Worm (Caenorhabditis elegans) whole organism, L1 larva: ENCODE results near the gene F25G6.1.

Source experiments
- C34B4.2 ChIP-seq: sonication (generic microtip); optimal IDR thresholded peaks from 2 replicates; lab custom pipeline; 2017; ENCODE audit warnings: mild to moderate bottlenecking, missing genetic modification characterization, missing compliant biosample characterization
- F16B12.6 ChIP-seq: fragments of 150-350 bp; optimal IDR thresholded peaks from 2 replicates; lab custom pipeline; 2014; ENCODE audit warnings: missing biosample characterization, missing genetic modification characterization
- Y116A8C.19 ChIP-seq: sonication (generic microtip); optimal IDR thresholded peaks from 2 replicates; lab custom pipeline; 2016; ENCODE audit warnings: missing compliant biosample characterization, missing genetic modification characterization, borderline replicate concordance
- aha-1 ChIP-seq: fragments of 150-350 bp; optimal IDR thresholded peaks from 2 replicates; lab custom pipeline; 2014; ENCODE audit warnings: missing biosample characterization, missing genetic modification characterization
- aly-2 ChIP-seq: fragments of 150-350 bp; optimal IDR thresholded peaks from 2 replicates; lab custom pipeline; 2014; ENCODE audit warnings: missing biosample characterization, missing genetic modification characterization
- ama-1 ChIP-seq: fragments of 150-350 bp; optimal IDR thresholded peaks from 2 replicates; lab custom pipeline; 2014
- ceh-8 ChIP-seq: fragments of 200-800 bp; sonication (Bioruptor generic); optimal IDR thresholded peaks from 2 replicates; lab custom pipeline; 2018; ENCODE audit warnings: mild to moderate bottlenecking, missing genetic modification characterization, moderate library complexity, missing compliant biosample characterization
- dsc-1 ChIP-seq: sonication (generic microtip); optimal IDR thresholded peaks from 2 replicates; lab custom pipeline; 2016; ENCODE audit warnings: mild to moderate bottlenecking, missing genetic modification characterization, missing compliant biosample characterization
- efl-1 ChIP-seq, 4 experiments: fragments of 150-350 bp; optimal IDR thresholded peaks in 3 of 4; peaks in 1 of 4; 1 replicate in 1 of 4; 2 replicates in 3 of 4; lab custom pipeline; 2014; ENCODE audit warnings: missing biosample characterization in 2 of 4, missing genetic modification characterization in 2 of 4, missing genetic modification reagents in 2 of 4
- efl-3 ChIP-seq: fragments of 200-800 bp; sonication (Bioruptor generic); optimal IDR thresholded peaks from 2 replicates; lab custom pipeline; 2018; ENCODE audit warnings: mild to moderate bottlenecking, missing genetic modification characterization, missing compliant biosample characterization
- elt-3 ChIP-seq, 6 experiments: fragments of 150-350 bp in 1 of 6; sonication (generic microtip); optimal IDR thresholded peaks; 2 replicates each; lab custom pipeline; 2017 to 2018; ENCODE audit warnings: missing biosample characterization in 6 of 6, missing genetic modification characterization in 6 of 6, inconsistent platforms in 1 of 6
- fkh-10 ChIP-seq: sonication (generic microtip); optimal IDR thresholded peaks from 2 replicates; lab custom pipeline; 2017; ENCODE audit warnings: missing biosample characterization, missing genetic modification reagents, missing genetic modification characterization
- fkh-4 ChIP-seq: sonication (generic microtip); optimal IDR thresholded peaks from 2 replicates; lab custom pipeline; 2016; ENCODE audit warnings: missing compliant biosample characterization, missing genetic modification characterization, borderline replicate concordance
- grh-1 ChIP-seq: fragments of 200-800 bp; sonication (Bioruptor generic); IDR thresholded peaks from 2 replicates; pipeline ENCODE4 v1.3.6; 2022; ENCODE audit warnings: missing genetic modification reagents, missing genetic modification characterization, missing compliant biosample characterization
- hlh-4 ChIP-seq: sonication (generic microtip); optimal IDR thresholded peaks from 2 replicates; lab custom pipeline; 2016; ENCODE audit warnings: mild to moderate bottlenecking, missing genetic modification characterization, missing compliant biosample characterization
- irx-1 ChIP-seq: sonication (generic microtip); optimal IDR thresholded peaks from 2 replicates; lab custom pipeline; 2016; ENCODE audit warnings: missing genetic modification characterization, missing compliant biosample characterization
- isw-1 ChIP-seq: fragments of 200-800 bp; sonication (Bioruptor generic); IDR thresholded peaks from 2 replicates; pipeline ENCODE4 v1.3.6; 2022; ENCODE audit warnings: missing genetic modification characterization, missing compliant biosample characterization
- lin-13 ChIP-seq: fragments of 150-350 bp; optimal IDR thresholded peaks from 2 replicates; lab custom pipeline; 2014; ENCODE audit warnings: missing biosample characterization, missing genetic modification reagents, missing genetic modification characterization
- lin-35 ChIP-seq, 2 experiments: fragments of 150-350 bp; optimal IDR thresholded peaks; 2 replicates each; lab custom pipeline; 2014; ENCODE audit warnings: missing biosample characterization in 2 of 2, missing genetic modification characterization in 2 of 2, missing genetic modification reagents in 2 of 2
- lir-3 ChIP-seq: sonication (generic microtip); optimal IDR thresholded peaks from 2 replicates; lab custom pipeline; 2016; ENCODE audit warnings: mild to moderate bottlenecking, missing genetic modification characterization, moderate library complexity, missing compliant biosample characterization; ENCODE audit not compliant: poor library complexity
- mab-9 ChIP-seq: fragments of 200-800 bp; sonication (Bioruptor generic); IDR thresholded peaks from 2 replicates; pipeline ENCODE4 v1.3.6; 2022; ENCODE audit warnings: missing genetic modification reagents, missing genetic modification characterization, missing compliant biosample characterization
- mdl-1 ChIP-seq, 2 experiments: fragments of 150-350 bp; optimal IDR thresholded peaks; 2 replicates each; lab custom pipeline; 2014 to 2017; ENCODE audit warnings: missing biosample characterization in 2 of 2, missing genetic modification characterization in 2 of 2, inconsistent platforms in 1 of 2
- mef-2 ChIP-seq: fragments of 150-350 bp; optimal IDR thresholded peaks from 2 replicates; lab custom pipeline; 2014; ENCODE audit warnings: missing biosample characterization, missing genetic modification characterization
- mep-1 ChIP-seq: fragments of 150-350 bp; optimal IDR thresholded peaks from 2 replicates; lab custom pipeline; 2014; ENCODE audit warnings: missing biosample characterization, missing genetic modification characterization
- nhr-237 ChIP-seq: fragments of 150-350 bp; optimal IDR thresholded peaks from 2 replicates; lab custom pipeline; 2014; ENCODE audit warnings: missing biosample characterization, missing genetic modification characterization
- nhr-71 ChIP-seq: sonication (generic microtip); optimal IDR thresholded peaks from 2 replicates; lab custom pipeline; 2016; ENCODE audit warnings: mild to moderate bottlenecking, missing genetic modification characterization, moderate library complexity, missing compliant biosample characterization
- nhr-77 ChIP-seq: fragments of 150-350 bp; optimal IDR thresholded peaks from 2 replicates; lab custom pipeline; 2014; ENCODE audit warnings: missing biosample characterization, missing genetic modification characterization
- nhr-84 ChIP-seq: sonication (generic microtip); optimal IDR thresholded peaks from 2 replicates; lab custom pipeline; 2017; ENCODE audit warnings: missing biosample characterization, missing genetic modification characterization
- nhr-90 ChIP-seq: sonication (generic microtip); optimal IDR thresholded peaks from 2 replicates; lab custom pipeline; 2016; ENCODE audit warnings: mild to moderate bottlenecking, missing genetic modification characterization, missing compliant biosample characterization; ENCODE audit not compliant: poor library complexity
- skn-1 ChIP-seq: fragments of 150-350 bp; optimal IDR thresholded peaks from 2 replicates; lab custom pipeline; 2014; ENCODE audit warnings: missing biosample characterization, missing genetic modification characterization
- snpc-4 ChIP-seq: fragments of 150-350 bp; optimal IDR thresholded peaks from 2 replicates; lab custom pipeline; 2014; ENCODE audit warnings: missing biosample characterization, missing genetic modification characterization
- snu-23 ChIP-seq: sonication (generic microtip); optimal IDR thresholded peaks from 2 replicates; lab custom pipeline; 2016; ENCODE audit warnings: missing genetic modification characterization, missing compliant biosample characterization
- sox-4 ChIP-seq: sonication (generic microtip); optimal IDR thresholded peaks from 2 replicates; lab custom pipeline; 2016; ENCODE audit warnings: missing genetic modification characterization, missing compliant biosample characterization
- swsn-7 ChIP-seq: sonication (generic microtip); optimal IDR thresholded peaks from 2 replicates; lab custom pipeline; 2016; ENCODE audit warnings: missing genetic modification characterization, missing compliant biosample characterization
- tbx-2 ChIP-seq: sonication (generic microtip); optimal IDR thresholded peaks from 2 replicates; lab custom pipeline; 2016; ENCODE audit warnings: missing genetic modification characterization, missing compliant biosample characterization
- unc-130 ChIP-seq: fragments of 150-350 bp; optimal IDR thresholded peaks from 2 replicates; lab custom pipeline; 2017; ENCODE audit warnings: missing biosample characterization, missing genetic modification characterization, inconsistent platforms
- unc-30 ChIP-seq: sonication (generic microtip); optimal IDR thresholded peaks from 2 replicates; lab custom pipeline; 2017; ENCODE audit warnings: missing biosample characterization, missing genetic modification characterization
- unc-62 ChIP-seq: fragments of 150-350 bp; optimal IDR thresholded peaks from 2 replicates; lab custom pipeline; 2014; ENCODE audit warnings: missing biosample characterization, missing genetic modification reagents, missing genetic modification characterization
- unc-86 ChIP-seq: sonication (generic microtip); optimal IDR thresholded peaks from 2 replicates; lab custom pipeline; 2016; ENCODE audit warnings: missing genetic modification characterization, missing compliant biosample characterization
- xbp-1 ChIP-seq: sonication (generic microtip); optimal IDR thresholded peaks from 2 replicates; lab custom pipeline; 2016; ENCODE audit warnings: missing genetic modification characterization, missing compliant biosample characterization
- zag-1 ChIP-seq: fragments of 150-350 bp; optimal IDR thresholded peaks from 2 replicates; lab custom pipeline; 2014; ENCODE audit warnings: missing biosample characterization, missing genetic modification characterization
- ztf-11 ChIP-seq, 2 experiments: sonication (generic microtip); optimal IDR thresholded peaks; 2 replicates each; lab custom pipeline; 2016 to 2017; ENCODE audit warnings: missing genetic modification characterization in 2 of 2, missing biosample characterization in 1 of 2, missing compliant biosample characterization in 1 of 2

Gene F25G6.1

ce11 chrV:8555955-8556354 lies 18.9 kb upstream of the F25G6.1 start:
- TF ChIP-seq irx-1 (tag; lab: Kevin White, UChicago) (no peak), nhr-84 (tag; lab: Kevin White, UChicago) (no peak), tbx-2 (tag; lab: Kevin White, UChicago) (peak; percentile 27), fkh-4 (tag; lab: Kevin White, UChicago) (peak; percentile 89), dsc-1 (tag; lab: Kevin White, UChicago) (peak; percentile 99)
- TF ChIP-seq, all 84 proteins: peak for 3

DNA sequence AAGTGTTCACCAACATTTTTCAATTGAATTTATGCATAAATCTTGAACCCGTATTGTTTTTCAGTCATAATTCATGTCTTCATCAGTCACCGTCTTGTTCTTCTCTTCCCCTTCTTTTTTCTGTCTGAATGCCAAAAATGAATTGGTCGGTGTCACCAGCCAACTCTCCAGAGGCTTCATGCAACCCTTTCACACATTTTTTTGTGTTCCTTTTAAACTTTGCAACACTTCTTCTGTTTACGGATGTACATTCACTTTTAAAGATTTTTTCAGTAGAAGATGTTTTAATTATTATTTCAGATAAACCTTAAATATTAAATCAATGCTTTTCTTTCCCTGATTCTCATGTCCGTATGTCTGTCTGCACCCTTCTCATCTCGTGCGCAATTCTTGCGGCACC lies 13.9 kb upstream of the F25G6.1 start, which contains the start of gene acr-16:
Gene acr-16, plus strand, starts transcription at position 301 of the 400 bp plus-strand sequence.
- no peak for TF ChIP-seq nhr-77 (tag; lab: Kevin White, UChicago)
- no peak for TF ChIP-seq mep-1
- TF ChIP-seq hlh-4 (tag; lab: Kevin White, UChicago), result no peak
- TF ChIP-seq fkh-10 (GFP tag; lab: Kevin White, UChicago), result no peak
- no peak for TF ChIP-seq snpc-4
- TF ChIP-seq ceh-8, result no peak
- no peak for TF ChIP-seq F16B12.6 (tag; lab: Kevin White, UChicago)
- no peak for TF ChIP-seq xbp-1 (tag; lab: Kevin White, UChicago)
- TF ChIP-seq skn-1 (tag; lab: Kevin White, UChicago), result no peak
- no peak for TF ChIP-seq unc-30 (tag; lab: Kevin White, UChicago)
- TF ChIP-seq sox-4 (tag; lab: Kevin White, UChicago), result no peak
- TF ChIP-seq fkh-4 (tag; lab: Kevin White, UChicago), result no peak
- TF ChIP-seq elt-3 (tag; optimal IDR thresholded peaks at IDR 0.05; lab: Kevin White, UChicago), result no peak
- no peak for TF ChIP-seq unc-130 (tag; lab: Kevin White, UChicago)
- TF ChIP-seq isw-1 (GFP tag; lab: Robert Waterston, UW), result no peak
- TF ChIP-seq nhr-71 (tag; lab: Kevin White, UChicago), result no peak
- TF ChIP-seq ztf-11 (tag; optimal IDR thresholded peaks at IDR 0.05; lab: Kevin White, UChicago), result no peak

ce11 chrV:8565075-8565474 lies 9.8 kb upstream of the F25G6.1 start, which contains the start of gene F25G6.8:
Gene F25G6.8 (minus strand): TSS chrV:8565175.
- no peak for TF ChIP-seq grh-1 (GFP tag; lab: Robert Waterston, UW)
- TF ChIP-seq aly-2 (tag; lab: Kevin White, UChicago), result no peak
- no peak for TF ChIP-seq mab-9 (GFP tag; lab: Robert Waterston, UW)
- no peak for TF ChIP-seq C34B4.2

DNA sequence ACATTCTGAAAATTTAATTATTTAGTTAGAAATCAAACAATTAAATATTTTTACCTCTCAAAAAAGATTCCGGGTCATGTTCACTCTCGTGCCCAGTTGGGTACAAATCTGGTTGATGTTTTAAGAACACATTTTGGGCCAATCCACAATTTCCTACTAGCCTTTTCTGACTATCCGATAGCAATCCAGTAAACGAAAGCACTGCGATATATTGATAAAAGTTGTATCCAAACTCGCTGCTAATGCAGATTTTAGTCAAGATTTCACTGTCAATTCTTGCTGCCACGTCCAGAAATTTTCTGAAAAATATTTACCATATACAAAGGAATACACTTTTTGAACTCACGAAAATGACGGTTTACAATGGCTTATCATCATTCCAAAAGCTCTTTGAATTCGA lies 5.7 kb upstream of the F25G6.1 start:
- TF ChIP-seq aha-1 (tag; lab: Kevin White, UChicago) (no peak), ama-1 (lab: Kevin White, UChicago) (no peak), snu-23 (GFP tag; lab: Kevin White, UChicago) (no peak), efl-1 (optimal IDR thresholded peaks at IDR 0.05; lab: Kevin White, UChicago) (no peak), efl-1 (GFP tag; optimal IDR thresholded peaks at IDR 0.05 in 1 of 2; lab: Kevin White, UChicago) (peak in 1 of 2 experiments; percentile 76), grh-1 (GFP tag; lab: Robert Waterston, UW) (no peak), mdl-1 (tag; optimal IDR thresholded peaks at IDR 0.05; lab: Kevin White, UChicago) (no peak)

DNA sequence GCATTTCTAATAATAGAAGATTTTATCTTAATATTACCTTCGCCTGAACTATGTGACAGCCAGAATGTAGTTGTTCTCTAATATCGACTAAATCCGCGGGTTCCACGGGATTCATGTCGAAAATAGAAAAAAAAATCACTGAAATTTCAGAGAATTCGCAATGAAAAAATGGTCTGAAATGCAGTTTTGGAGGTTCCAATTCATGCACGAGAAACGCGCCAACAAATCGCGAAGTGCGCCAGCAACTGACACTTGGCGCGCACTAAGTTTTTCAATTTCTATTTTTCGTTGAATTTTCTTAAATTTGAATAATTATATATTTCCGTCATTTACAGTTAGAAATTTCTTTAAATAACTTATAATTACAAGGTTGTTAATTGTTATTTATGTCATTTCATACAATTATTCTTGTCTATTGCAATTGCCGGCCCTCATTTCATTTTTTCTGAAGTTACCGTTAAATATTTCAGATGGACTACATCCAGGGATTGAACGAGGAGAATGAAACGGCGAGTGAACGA lies 5.0 kb upstream of the F25G6.1 start, which contains the start of the genes F25G6.9 and symk-1:
Gene F25G6.9, minus strand, starts transcription at position 160 of the 521 bp plus-strand sequence.
Gene symk-1, plus strand, starts transcription at position 471 of the 521 bp plus-strand sequence.
- TF ChIP-seq unc-86 (tag; lab: Kevin White, UChicago), result peak; percentile 60
- TF ChIP-seq lir-3 (tag; lab: Kevin White, UChicago), result peak; percentile 47
- TF ChIP-seq elt-3 (tag; optimal IDR thresholded peaks at IDR 0.05; lab: Kevin White, UChicago), result peak in 2 of 6 experiments; percentile 13 to 17
- peak; percentile 56 for TF ChIP-seq aly-2 (tag; lab: Kevin White, UChicago)
- no peak for TF ChIP-seq ama-1 (lab: Kevin White, UChicago)
- TF ChIP-seq zag-1 (tag; lab: Kevin White, UChicago), result no peak
- no peak for TF ChIP-seq Y116A8C.19 (tag; lab: Kevin White, UChicago)
- peak; percentile 52 for TF ChIP-seq skn-1 (tag; lab: Kevin White, UChicago)
- TF ChIP-seq mef-2 (tag; lab: Kevin White, UChicago), result no peak
- TF ChIP-seq F16B12.6 (tag; lab: Kevin White, UChicago), result peak; percentile 3
- TF ChIP-seq mep-1, result peak; percentile 87
- TF ChIP-seq nhr-71 (tag; lab: Kevin White, UChicago), result peak; percentile 86
- no peak for TF ChIP-seq fkh-4 (tag; lab: Kevin White, UChicago)
- peak; percentile 70 to 73 for TF ChIP-seq lin-35 (GFP tag; optimal IDR thresholded peaks at IDR 0.05; lab: Kevin White, UChicago)
- peak; percentile 82 for TF ChIP-seq swsn-7 (tag; lab: Kevin White, UChicago)
- peak; percentile 41 for TF ChIP-seq lin-13 (GFP tag; lab: Kevin White, UChicago)
- peak; percentile 79 for TF ChIP-seq nhr-90 (tag; lab: Kevin White, UChicago)
- no peak for TF ChIP-seq C34B4.2
- TF ChIP-seq xbp-1 (tag; lab: Kevin White, UChicago), result peak; percentile 76
- TF ChIP-seq mdl-1 (tag; optimal IDR thresholded peaks at IDR 0.05; lab: Kevin White, UChicago), result peak in 1 of 2 experiments; percentile 37
- no peak for TF ChIP-seq unc-62 (GFP tag; lab: Kevin White, UChicago)
- peak; percentile 66 for TF ChIP-seq isw-1 (GFP tag; lab: Robert Waterston, UW)
- TF ChIP-seq nhr-237 (tag; lab: Kevin White, UChicago), result no peak
- no peak for TF ChIP-seq nhr-84 (tag; lab: Kevin White, UChicago)
- no peak for TF ChIP-seq efl-3 (GFP tag; lab: Kevin White, UChicago)
